Fruit fly (Drosophila melanogaster): ENCODE measurements around the gene Pfdn4.

Pfdn4 gene

DNA sequence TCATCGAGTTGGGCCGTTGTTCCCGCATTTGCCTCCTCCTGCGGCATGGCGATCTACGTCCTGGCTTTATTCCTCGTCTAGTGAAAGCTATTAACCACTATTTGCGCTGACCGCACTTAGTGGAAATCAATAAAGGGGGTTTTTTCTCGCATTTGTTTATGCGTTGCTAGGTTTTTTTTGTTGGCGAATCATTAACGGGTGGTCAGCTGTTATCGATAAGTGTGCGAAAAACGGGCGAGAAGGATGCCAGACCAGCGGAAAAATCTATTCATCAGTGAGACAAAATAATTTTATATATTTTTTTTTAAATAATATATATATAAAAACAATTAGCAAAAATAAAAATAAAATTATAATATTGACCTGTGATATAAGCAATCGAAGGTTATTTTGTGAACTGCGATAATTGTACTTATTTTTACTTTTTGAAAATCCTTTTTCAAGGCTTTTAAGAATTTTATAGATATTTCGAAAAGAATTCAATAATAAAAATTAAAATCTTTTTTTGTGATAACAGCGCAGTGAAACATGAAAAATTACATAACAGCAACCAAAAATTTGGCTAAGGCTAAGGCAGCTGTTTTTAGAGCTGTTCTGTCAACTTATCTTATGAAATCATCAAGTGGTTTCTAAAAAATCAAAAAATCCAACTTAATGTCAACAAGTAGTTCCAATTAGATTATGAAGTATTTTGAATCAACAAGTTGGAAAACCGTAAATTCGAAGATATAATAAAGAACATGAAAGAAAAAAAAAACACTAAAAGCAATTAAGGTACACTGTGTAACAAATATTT, 8.4 kb downstream of the Pfdn4 start, which contains the start of gene Klp64D (continued):
- no peak for TF ChIP-seq Bgb (GFP tag; IDR thresholded peaks at IDR 0.05; ENCODE audit: partially characterized antibody)
- TF ChIP-seq bab2 (GFP tag; optimal IDR thresholded peaks at IDR 0.05), result no peak
- TF ChIP-seq pnt (GFP tag; optimal IDR thresholded peaks at IDR 0.05), result no peak
- no peak for TF ChIP-seq en (GFP tag; optimal IDR thresholded peaks at IDR 0.05)
- TF ChIP-seq ap (GFP tag; IDR thresholded peaks at IDR 0.05), result no peak
- no peak for TF ChIP-seq CrebB (tag; optimal IDR thresholded peaks at IDR 0.05)
- TF ChIP-seq Myb (GFP tag; optimal IDR thresholded peaks at IDR 0.05), result peak; percentile 2
- TF ChIP-seq CG6254 (GFP tag; optimal IDR thresholded peaks at IDR 0.05), result no peak
- TF ChIP-seq Mad (GFP tag; optimal IDR thresholded peaks at IDR 0.05), result no peak
- no peak for TF ChIP-seq repo (GFP tag; optimal IDR thresholded peaks at IDR 0.05)
- peak; percentile 11; the same call in 1 of the 2 replicates for TF ChIP-seq slbo (GFP tag; IDR thresholded peaks at IDR 0.05)
- no peak for TF ChIP-seq cas (GFP tag; IDR thresholded peaks at IDR 0.05)
- no peak for TF ChIP-seq CG33213 (GFP tag; optimal IDR thresholded peaks at IDR 0.05)
- peak; percentile 43 for TF ChIP-seq CG4617 (GFP tag; optimal IDR thresholded peaks at IDR 0.05; ENCODE audit: borderline replicate concordance)
- TF ChIP-seq gcm2 (GFP tag; optimal IDR thresholded peaks at IDR 0.05), result no peak
- peak; percentile 12 for TF ChIP-seq CG13775 (GFP tag; optimal IDR thresholded peaks at IDR 0.05)
- TF ChIP-seq CG13123 (GFP tag; optimal IDR thresholded peaks at IDR 0.05), result no peak
- TF ChIP-seq B-H1 (GFP tag; IDR thresholded peaks at IDR 0.05), result no peak
- peak; percentile 53 for TF ChIP-seq CG18599 (GFP tag; optimal IDR thresholded peaks at IDR 0.05)
- peak; percentile 53 for TF ChIP-seq MBD-R2 (GFP tag; IDR thresholded peaks at IDR 0.05)
- no peak for TF ChIP-seq dan (GFP tag; IDR thresholded peaks at IDR 0.05)
- no peak for TF ChIP-seq Gsc (GFP tag; IDR thresholded peaks at IDR 0.05)
- no peak for TF ChIP-seq p53 (GFP tag; optimal IDR thresholded peaks at IDR 0.05)
- TF ChIP-seq CG2202 (tag; optimal IDR thresholded peaks at IDR 0.05), result no peak
- TF ChIP-seq cad (GFP tag; optimal IDR thresholded peaks at IDR 0.05), result no peak
- no peak for TF ChIP-seq Lhr (GFP tag; optimal IDR thresholded peaks at IDR 0.05)
- TF ChIP-seq Bteb2 (GFP tag; optimal IDR thresholded peaks at IDR 0.05), result no peak
- TF ChIP-seq D (optimal IDR thresholded peaks at IDR 0.05), result no peak
- TF ChIP-seq D (GFP tag; optimal IDR thresholded peaks at IDR 0.05), result no peak
- TF ChIP-seq fd96Cb (tag; optimal IDR thresholded peaks at IDR 0.05), result no peak
- TF ChIP-seq CG6813 (GFP tag; optimal IDR thresholded peaks at IDR 0.05), result no peak
- no peak for TF ChIP-seq az2 (GFP tag; optimal IDR thresholded peaks at IDR 0.05)
- TF ChIP-seq oc (tag; optimal IDR thresholded peaks at IDR 0.05), result no peak
- no peak for TF ChIP-seq CG2875 (GFP tag; optimal IDR thresholded peaks at IDR 0.05)
- no peak for TF ChIP-seq sc (optimal IDR thresholded peaks at IDR 0.05)
- no peak for TF ChIP-seq sc (GFP tag; optimal IDR thresholded peaks at IDR 0.05)
- peak; percentile 43 for TF ChIP-seq CG8924 (tag; optimal IDR thresholded peaks at IDR 0.05)
- no peak for TF ChIP-seq CG6175 (GFP tag; IDR thresholded peaks at IDR 0.05)
- TF ChIP-seq CG1603 (tag; optimal IDR thresholded peaks at IDR 0.05), result no peak
- TF ChIP-seq Lpt (GFP tag; optimal IDR thresholded peaks at IDR 0.05), result no peak
- TF ChIP-seq tio (GFP tag; optimal IDR thresholded peaks at IDR 0.05), result no peak
- peak; percentile 57 for TF ChIP-seq stwl (tag; optimal IDR thresholded peaks at IDR 0.05)
- TF ChIP-seq Abd-B (GFP tag; optimal IDR thresholded peaks at IDR 0.05), result no peak
- peak; percentile 3 for TF ChIP-seq Hmr (GFP tag; optimal IDR thresholded peaks at IDR 0.05)
- TF ChIP-seq HHEX (GFP tag; optimal IDR thresholded peaks at IDR 0.05), result peak; percentile 1
- no peak for TF ChIP-seq cato (GFP tag; optimal IDR thresholded peaks at IDR 0.05; ENCODE audit: borderline replicate concordance)
- TF ChIP-seq Sox102F (GFP tag; optimal IDR thresholded peaks at IDR 0.05), result peak; percentile 19
- TF ChIP-seq CG10147 (GFP tag; optimal IDR thresholded peaks at IDR 0.05), result no peak
- TF ChIP-seq rib (GFP tag; IDR thresholded peaks at IDR 0.05), result peak; percentile 69
- peak; percentile 44 for TF ChIP-seq CoRest (tag; optimal IDR thresholded peaks at IDR 0.05)
- no peak for TF ChIP-seq CTCF (GFP tag; optimal IDR thresholded peaks at IDR 0.05)
